Fruit fly (Drosophila melanogaster): ENCODE results near the gene Ppn.

Gene Ppn

DNA sequence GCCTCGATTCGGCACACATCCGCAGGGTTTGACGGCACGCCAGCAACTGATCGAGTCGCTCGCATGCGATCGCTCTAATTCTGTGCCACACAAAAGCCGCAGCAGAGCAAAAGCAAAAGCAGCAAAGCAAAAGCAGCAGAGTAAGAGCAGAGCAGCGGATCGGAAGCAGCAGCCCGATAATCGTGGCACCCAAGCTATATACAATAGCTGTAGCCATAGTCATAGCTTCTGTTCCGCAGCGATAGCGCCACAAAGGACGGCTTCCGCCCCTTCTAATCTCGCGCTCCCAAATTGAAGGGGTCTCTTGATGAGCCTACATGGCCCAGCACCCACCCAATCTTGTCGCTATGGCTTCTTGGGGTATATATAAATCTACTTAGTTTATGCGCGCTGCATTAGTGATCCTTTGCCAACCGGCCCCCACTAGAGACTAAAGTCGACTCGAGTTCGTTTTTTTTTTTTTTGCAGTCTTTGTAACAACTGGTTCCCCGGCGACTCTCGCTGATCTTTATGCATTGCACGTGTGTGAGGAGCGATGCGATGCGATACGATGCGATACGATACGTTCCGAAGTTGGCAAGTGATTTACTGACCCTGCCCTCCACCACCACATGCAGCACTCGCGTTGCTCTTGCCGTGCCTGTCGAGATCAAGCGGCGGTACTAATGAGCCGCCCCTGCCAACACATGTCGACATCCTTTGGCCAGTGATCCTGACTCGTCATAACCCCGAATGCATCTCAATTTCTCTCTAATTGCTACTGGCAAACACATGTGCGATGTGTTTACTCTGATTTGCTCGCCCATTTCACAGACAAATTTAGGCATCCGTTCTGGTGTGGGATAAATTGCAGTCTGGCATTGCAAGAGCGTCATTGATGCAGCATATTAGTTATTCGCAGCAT, at the start of gene Ppn:
Gene Ppn, minus strand, starts transcription at position 51 of the 904 bp plus-strand sequence.
- no peak for TF ChIP-seq ttk (optimal IDR thresholded peaks at IDR 0.05)
- TF ChIP-seq Sin3A (optimal IDR thresholded peaks at IDR 0.05) = no peak
- TF ChIP-seq psq (optimal IDR thresholded peaks at IDR 0.05) = no peak
- TF ChIP-seq insv (optimal IDR thresholded peaks at IDR 0.05) = no peak

dm6 chr3R:28588395-28589050, 48.4 kb upstream of the Ppn start:
- no peak for TF ChIP-seq psq (optimal IDR thresholded peaks at IDR 0.05)
- TF ChIP-seq insv (optimal IDR thresholded peaks at IDR 0.05) = no peak
- TF ChIP-seq Sin3A (optimal IDR thresholded peaks at IDR 0.05) = no peak
- TF ChIP-seq ttk (optimal IDR thresholded peaks at IDR 0.05) = no peak
- no peak for TF ChIP-seq Myc (optimal IDR thresholded peaks at IDR 0.05)
- TF ChIP-seq h (optimal IDR thresholded peaks at IDR 0.05) = no peak

DNA sequence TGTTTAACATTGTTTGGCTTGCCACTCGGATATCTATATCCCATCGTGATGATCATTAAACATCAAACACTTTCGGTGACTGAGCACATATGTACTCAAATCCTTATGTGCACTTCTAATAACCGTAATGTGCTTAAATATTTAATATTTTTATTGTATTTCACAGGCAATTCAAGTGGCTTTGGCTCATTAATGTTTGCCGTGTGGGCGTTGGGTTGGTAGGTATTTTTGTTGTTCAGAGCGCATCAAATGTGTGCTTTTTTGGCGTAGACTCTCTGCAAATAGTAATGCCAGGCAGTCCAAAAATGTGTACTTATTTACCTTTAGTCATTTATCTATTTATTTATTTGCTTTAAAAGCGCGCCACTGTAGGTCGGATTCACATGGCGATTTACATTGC, 46.8 kb upstream of the Ppn start:
- TF ChIP-seq insv (optimal IDR thresholded peaks at IDR 0.05) (no peak), psq (optimal IDR thresholded peaks at IDR 0.05) (no peak), Myc (optimal IDR thresholded peaks at IDR 0.05) (no peak), Sin3A (optimal IDR thresholded peaks at IDR 0.05) (no peak), h (optimal IDR thresholded peaks at IDR 0.05) (no peak), ttk (optimal IDR thresholded peaks at IDR 0.05) (no peak)

- TF ChIP-seq psq (optimal IDR thresholded peaks at IDR 0.05) = no peak
- TF ChIP-seq ttk (optimal IDR thresholded peaks at IDR 0.05) = no peak
- no peak for TF ChIP-seq insv (optimal IDR thresholded peaks at IDR 0.05)
- no peak for TF ChIP-seq Myc (optimal IDR thresholded peaks at IDR 0.05)
- no peak for TF ChIP-seq Sin3A (optimal IDR thresholded peaks at IDR 0.05)
- no peak for TF ChIP-seq h (optimal IDR thresholded peaks at IDR 0.05)
Observed at dm6 chr3R:28586224-28586623, 46.1 kb upstream of the Ppn start.

- TF ChIP-seq Myc (optimal IDR thresholded peaks at IDR 0.05) (no peak), ttk (optimal IDR thresholded peaks at IDR 0.05) (no peak), insv (optimal IDR thresholded peaks at IDR 0.05) (no peak), h (optimal IDR thresholded peaks at IDR 0.05) (no peak), Sin3A (optimal IDR thresholded peaks at IDR 0.05) (no peak), psq (optimal IDR thresholded peaks at IDR 0.05) (no peak)
Observed at dm6 chr3R:28585076-28585821, 45.1 kb upstream of the Ppn start, which contains the start of gene fkh. TSS of gene fkh (minus strand) at chr3R:28585264.

dm6 chr3R:28584237-28584834, 44.2 kb upstream of the Ppn start:
- TF ChIP-seq Sin3A (optimal IDR thresholded peaks at IDR 0.05) (no peak), h (optimal IDR thresholded peaks at IDR 0.05) (no peak), Myc (optimal IDR thresholded peaks at IDR 0.05) (no peak)

DNA sequence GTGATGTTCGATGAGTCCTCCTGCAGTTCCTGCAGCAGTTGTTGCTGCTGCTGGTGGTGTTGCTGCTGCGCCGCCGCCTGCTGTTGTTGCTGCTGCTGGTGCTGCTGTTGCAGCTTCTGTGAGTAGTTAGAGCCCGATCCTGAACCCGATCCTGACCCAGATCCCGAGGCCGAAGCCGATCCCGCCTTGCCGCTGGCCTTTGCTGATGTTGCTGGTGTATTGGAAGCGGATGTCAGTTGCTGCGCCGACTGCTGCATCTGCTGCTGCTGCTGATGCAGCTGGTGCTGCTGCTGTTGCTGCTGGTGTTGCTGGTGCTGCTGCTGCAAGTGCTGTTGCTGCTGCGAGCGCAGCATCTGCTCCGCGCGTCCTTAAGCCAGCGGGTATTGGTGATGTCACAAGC, 42.5 kb upstream of the Ppn start:
- TF ChIP-seq Myc (optimal IDR thresholded peaks at IDR 0.05) = no peak
- TF ChIP-seq insv (optimal IDR thresholded peaks at IDR 0.05) = no peak
- no peak for TF ChIP-seq ttk (optimal IDR thresholded peaks at IDR 0.05)
- no peak for TF ChIP-seq psq (optimal IDR thresholded peaks at IDR 0.05)
- no peak for TF ChIP-seq h (optimal IDR thresholded peaks at IDR 0.05)
- no peak for TF ChIP-seq Sin3A (optimal IDR thresholded peaks at IDR 0.05)

DNA sequence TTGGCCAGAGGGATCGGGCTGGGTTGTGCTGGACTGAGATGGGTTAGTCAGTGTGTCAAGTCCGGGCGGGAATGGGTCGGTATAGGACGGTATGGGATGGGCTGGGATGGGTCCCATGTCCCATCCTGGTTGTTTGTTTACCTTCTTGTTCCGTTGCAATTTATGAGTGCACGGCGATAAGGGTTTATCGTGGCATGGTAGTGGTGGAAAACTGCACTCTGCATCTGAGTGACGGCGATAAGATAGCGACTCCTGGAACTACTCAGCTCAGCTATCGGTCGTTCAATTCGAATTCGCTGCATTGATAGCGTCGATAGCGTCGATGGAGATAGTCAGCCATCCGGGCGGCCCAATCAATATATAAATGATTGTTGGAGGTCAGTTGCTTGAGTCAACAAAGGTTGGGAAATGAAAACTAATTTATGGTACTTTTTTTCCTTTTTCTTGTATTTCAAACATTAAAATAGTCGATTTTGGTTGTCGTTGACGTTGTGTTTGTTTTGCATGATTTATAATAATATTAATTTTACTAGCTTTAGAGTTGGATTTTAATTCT, 40.5 kb upstream of the Ppn start:
- TF ChIP-seq h (optimal IDR thresholded peaks at IDR 0.05) = no peak

dm6 chr3R:28580013-28580412, 39.9 kb upstream of the Ppn start:
- TF ChIP-seq ttk (optimal IDR thresholded peaks at IDR 0.05) (no peak), Myc (optimal IDR thresholded peaks at IDR 0.05) (no peak), Sin3A (optimal IDR thresholded peaks at IDR 0.05) (no peak), insv (optimal IDR thresholded peaks at IDR 0.05) (no peak), h (optimal IDR thresholded peaks at IDR 0.05) (no peak), psq (optimal IDR thresholded peaks at IDR 0.05) (no peak)

- no peak for TF ChIP-seq insv (optimal IDR thresholded peaks at IDR 0.05)
- no peak for TF ChIP-seq Sin3A (optimal IDR thresholded peaks at IDR 0.05)
- no peak for TF ChIP-seq Myc (optimal IDR thresholded peaks at IDR 0.05)
- TF ChIP-seq ttk (optimal IDR thresholded peaks at IDR 0.05) = no peak
- TF ChIP-seq psq (optimal IDR thresholded peaks at IDR 0.05) = no peak
- TF ChIP-seq h (optimal IDR thresholded peaks at IDR 0.05) = no peak
Observed at dm6 chr3R:28579501-28579900, 39.4 kb upstream of the Ppn start.

dm6 chr3R:28576838-28577237, 36.7 kb upstream of the Ppn start:
- TF ChIP-seq insv (optimal IDR thresholded peaks at IDR 0.05) (no peak), Myc (optimal IDR thresholded peaks at IDR 0.05) (no peak), psq (optimal IDR thresholded peaks at IDR 0.05) (no peak), Sin3A (optimal IDR thresholded peaks at IDR 0.05) (no peak), ttk (optimal IDR thresholded peaks at IDR 0.05) (no peak), h (optimal IDR thresholded peaks at IDR 0.05) (no peak)
